Fruit fly (Drosophila melanogaster) S2 (cell line): ENCODE measurements around the gene Mipp1.

Experiments
- CG8478 ChIP-seq: fragments of >200 bp; optimal IDR thresholded peaks from 2 replicates; lab custom pipeline; 2018
- CTCF ChIP-seq, 2 experiments: fragments of >200 bp; optimal IDR thresholded peaks; 2 replicates each; lab custom pipeline; 2018

dm6 chr3L:16581201-16581705 lies 8.1 kb upstream of the Mipp1 start, which contains the start of gene Smn:
- TF ChIP-seq CTCF (optimal IDR thresholded peaks at IDR 0.05; lab: Kevin White, UChicago), result no peak
- TF ChIP-seq CG8478 (lab: Kevin White, UChicago), result no peak
